Fruit fly (Drosophila melanogaster) whole organism, pupa: Measurements from ENCODE around the gene CG43407.

Experiments
- CG10348 ChIP-seq: fragments of 200-800 bp; sonication (Bioruptor generic); IDR thresholded peaks from 2 replicates; pipeline ENCODE4 v1.3.6; 2022; ENCODE audit warnings: missing biosample characterization, missing genetic modification characterization
- CG12605 ChIP-seq: fragments of 200-800 bp; sonication (Bioruptor generic); IDR thresholded peaks from 2 replicates; pipeline ENCODE4 v1.3.6; 2022; ENCODE audit warnings: missing biosample characterization, missing genetic modification characterization
- CG13204 ChIP-seq: fragments of 200-800 bp; sonication (Bioruptor generic); optimal IDR thresholded peaks from 2 replicates; lab custom pipeline; 2018; ENCODE audit warnings: missing biosample characterization, mild to moderate bottlenecking, missing genetic modification characterization, moderate library complexity
- CG14655 ChIP-seq: fragments of 200-800 bp; sonication (Bioruptor generic); optimal IDR thresholded peaks from 3 replicates; lab custom pipeline; 2017; ENCODE audit warnings: mild to moderate bottlenecking, missing biosample characterization, missing genetic modification reagents, missing genetic modification characterization
- CG15710 ChIP-seq: fragments of 200-800 bp; sonication (Bioruptor generic); optimal IDR thresholded peaks from 2 replicates; lab custom pipeline; 2018; ENCODE audit warnings: missing biosample characterization, mild to moderate bottlenecking, missing genetic modification characterization, moderate library complexity
- CG17806 ChIP-seq: fragments of 200-800 bp; sonication (Bioruptor generic); optimal IDR thresholded peaks from 2 replicates; lab custom pipeline; 2018; ENCODE audit warnings: missing biosample characterization, mild to moderate bottlenecking, missing genetic modification characterization, moderate library complexity
- CG32121 ChIP-seq: fragments of 200-800 bp; sonication (Bioruptor generic); IDR thresholded peaks from 2 replicates; pipeline ENCODE4 v1.3.6; 2022; ENCODE audit warnings: missing biosample characterization, missing genetic modification characterization
- CG34367 ChIP-seq: fragments of 200-800 bp; sonication (Bioruptor generic); optimal IDR thresholded peaks from 2 replicates; lab custom pipeline; 2018; ENCODE audit warnings: missing biosample characterization, mild to moderate bottlenecking, missing genetic modification characterization
- CG4496 ChIP-seq: fragments of 200-800 bp; sonication (Bioruptor generic); IDR thresholded peaks from 3 replicates; pipeline ENCODE4 v1.3.6; 2022; ENCODE audit warnings: missing biosample characterization, missing genetic modification characterization
- CG8159 ChIP-seq: fragments of 200-800 bp; sonication (Bioruptor generic); optimal IDR thresholded peaks from 3 replicates; lab custom pipeline; 2018; ENCODE audit warnings: missing biosample characterization, mild to moderate bottlenecking, missing genetic modification characterization, moderate library complexity
- CG8301 ChIP-seq: fragments of 200-800 bp; sonication (Bioruptor generic); optimal IDR thresholded peaks from 2 replicates; lab custom pipeline; 2018; ENCODE audit warnings: missing biosample characterization, mild to moderate bottlenecking, missing genetic modification characterization
- CG9948 ChIP-seq: fragments of 200-800 bp; sonication (Bioruptor generic); optimal IDR thresholded peaks from 2 replicates; lab custom pipeline; 2018; ENCODE audit warnings: missing biosample characterization, mild to moderate bottlenecking, missing genetic modification characterization, moderate library complexity
- D1 ChIP-seq: fragments of 200-800 bp; sonication (Bioruptor generic); optimal IDR thresholded peaks from 2 replicates; lab custom pipeline; 2018; ENCODE audit warnings: missing biosample characterization, mild to moderate bottlenecking, missing genetic modification characterization, moderate library complexity
- EcR ChIP-seq: fragments of 200-800 bp; sonication (Bioruptor generic); optimal IDR thresholded peaks from 3 replicates; lab custom pipeline; 2019; ENCODE audit warnings: missing biosample characterization, missing genetic modification characterization, mild to moderate bottlenecking, moderate library complexity, missing genetic modification reagents
- Ets98B ChIP-seq: fragments of 200-800 bp; sonication (Bioruptor generic); IDR thresholded peaks from 2 replicates; pipeline ENCODE4 v1.3.6; 2022; ENCODE audit warnings: missing biosample characterization, missing genetic modification characterization
- Pif1A ChIP-seq: fragments of 200-800 bp; sonication (Bioruptor generic); optimal IDR thresholded peaks from 3 replicates; lab custom pipeline; 2016; ENCODE audit warnings: missing biosample characterization, missing genetic modification characterization
- Pif1B ChIP-seq: fragments of 200-800 bp; sonication (Bioruptor generic); optimal IDR thresholded peaks from 3 replicates; lab custom pipeline; 2016; ENCODE audit warnings: missing biosample characterization, missing genetic modification characterization
- Snoo ChIP-seq: fragments of 200-800 bp; sonication (Bioruptor generic); optimal IDR thresholded peaks from 3 replicates; lab custom pipeline; 2017; ENCODE audit warnings: missing biosample characterization, mild to moderate bottlenecking, missing genetic modification characterization, inconsistent platforms
- fd96Ca ChIP-seq: fragments of 200-800 bp; sonication (Bioruptor generic); IDR thresholded peaks from 3 replicates; pipeline ENCODE4 v1.3.6; 2022; ENCODE audit warnings: missing biosample characterization, missing genetic modification characterization
- gl ChIP-seq: fragments of 200-800 bp; sonication (Bioruptor generic); optimal IDR thresholded peaks from 2 replicates; lab custom pipeline; 2018; ENCODE audit warnings: missing biosample characterization, mild to moderate bottlenecking, missing genetic modification characterization
- rn ChIP-seq: fragments of 200-800 bp; sonication (Bioruptor generic); IDR thresholded peaks from 2 replicates; pipeline ENCODE4 v1.3.6; 2022; ENCODE audit warnings: missing biosample characterization, missing genetic modification characterization

CG43407 gene

DNA sequence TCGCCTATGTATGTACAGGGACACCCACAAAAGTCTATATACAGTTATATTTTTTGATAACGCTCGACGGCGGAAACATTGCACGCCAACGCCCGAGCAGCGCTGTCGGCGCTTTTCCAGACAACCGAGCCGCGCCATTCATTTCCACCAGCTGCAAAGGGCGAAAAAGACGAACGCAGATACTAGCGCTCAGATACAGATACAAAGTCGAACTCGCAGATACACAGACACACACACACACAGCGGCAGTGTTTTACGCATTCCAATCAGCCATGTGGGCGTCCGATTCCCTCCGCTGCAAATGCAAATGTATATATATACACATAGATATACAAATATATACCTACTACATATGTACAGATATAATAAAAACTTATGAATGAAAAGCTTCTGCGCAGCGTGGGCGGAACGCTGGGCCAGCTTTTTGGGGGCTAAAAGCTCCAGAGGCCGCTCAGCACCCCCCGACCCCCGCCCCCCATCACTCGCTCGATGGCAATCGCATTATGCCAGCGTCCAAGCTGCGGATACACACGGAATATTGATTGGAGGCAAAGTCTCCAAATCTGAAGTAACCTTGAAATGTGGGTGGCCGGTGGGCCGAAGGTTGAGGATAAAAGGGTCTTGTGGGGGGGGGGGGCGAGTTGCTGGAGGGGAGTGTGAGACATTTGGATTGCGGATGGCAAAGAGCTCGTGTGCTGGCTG, 38.4 kb upstream of the CG43407 start:
- TF ChIP-seq Ets98B (no peak), CG13204 (GFP tag; lab: Kevin White, UChicago) (peak; percentile 87), CG14655 (GFP tag; lab: Kevin White, UChicago) (no peak), CG12605 (GFP tag; lab: Robert Waterston, UW) (no peak; the same call in 1 of the 2 replicates), CG10348 (GFP tag; lab: Robert Waterston, UW) (no peak), Snoo (tag; lab: Kevin White, UChicago) (peak; percentile 0), CG8159 (tag; lab: Kevin White, UChicago) (peak; percentile 15), CG4496 (no peak; the same call in 2 of the 3 replicates), CG8301 (tag; lab: Kevin White, UChicago) (no peak), CG17806 (tag; lab: Kevin White, UChicago) (no peak), Pif1B (GFP tag; lab: Kevin White, UChicago) (peak; percentile 39), gl (peak; percentile 8), fd96Ca (GFP tag; lab: Robert Waterston, UW) (peak; percentile 37; the same call in 2 of the 3 replicates), D1 (tag; lab: Kevin White, UChicago) (no peak), Pif1A (GFP tag; lab: Kevin White, UChicago) (no peak), CG34367 (no peak), CG32121 (GFP tag; lab: Robert Waterston, UW) (peak; percentile 52; the same call in 1 of the 2 replicates), CG15710 (tag; lab: Kevin White, UChicago) (no peak), rn (GFP tag; lab: Robert Waterston, UW) (no peak), CG9948 (tag; lab: Kevin White, UChicago) (no peak), EcR (GFP tag; lab: Kevin White, UChicago) (peak; percentile 64)
- TF ChIP-seq, all 21 proteins: peak for 8

DNA sequence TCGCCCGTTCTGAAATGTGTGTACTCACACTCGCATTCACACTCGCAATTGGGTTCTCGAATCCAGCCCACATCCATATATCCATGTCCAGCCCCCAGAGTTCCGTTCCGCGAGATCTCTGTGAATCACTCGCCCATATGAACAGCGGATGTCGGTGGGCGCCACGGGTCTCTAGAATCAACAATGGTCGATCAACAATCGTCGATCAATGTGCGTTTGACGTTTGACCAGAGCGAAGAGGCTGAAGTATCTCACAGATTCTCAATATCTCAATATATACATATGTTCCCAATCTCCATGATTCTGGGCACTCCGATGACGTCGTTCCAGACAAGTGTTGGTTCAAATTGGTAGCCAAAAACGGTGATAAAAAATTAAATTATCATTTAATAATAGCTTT, 35.9 kb upstream of the CG43407 start:
- no peak for TF ChIP-seq CG13204 (GFP tag; lab: Kevin White, UChicago)
- no peak for TF ChIP-seq Pif1A (GFP tag; lab: Kevin White, UChicago)
- TF ChIP-seq D1 (tag; lab: Kevin White, UChicago) = no peak
- TF ChIP-seq CG32121 (GFP tag; lab: Robert Waterston, UW) = no peak
- no peak for TF ChIP-seq CG4496
- no peak for TF ChIP-seq CG9948 (tag; lab: Kevin White, UChicago)
- TF ChIP-seq rn (GFP tag; lab: Robert Waterston, UW) = no peak
- no peak for TF ChIP-seq CG34367
- TF ChIP-seq fd96Ca (GFP tag; lab: Robert Waterston, UW) = no peak
- no peak for TF ChIP-seq CG10348 (GFP tag; lab: Robert Waterston, UW)
- no peak for TF ChIP-seq Ets98B
- no peak for TF ChIP-seq CG14655 (GFP tag; lab: Kevin White, UChicago)

- TF ChIP-seq CG13204 (GFP tag; lab: Kevin White, UChicago) (peak; percentile 45), CG15710 (tag; lab: Kevin White, UChicago) (peak; percentile 37), rn (GFP tag; lab: Robert Waterston, UW) (no peak), Snoo (tag; lab: Kevin White, UChicago) (peak; percentile 28), CG14655 (GFP tag; lab: Kevin White, UChicago) (peak; percentile 28), CG8159 (tag; lab: Kevin White, UChicago) (peak; percentile 64), CG4496 (peak; percentile 60; the same call in 1 of the 3 replicates), Pif1B (GFP tag; lab: Kevin White, UChicago) (no peak), CG17806 (tag; lab: Kevin White, UChicago) (peak; percentile 42), CG9948 (tag; lab: Kevin White, UChicago) (peak; percentile 48)
Observed at dm6 chr3L:19087369-19088275, 34.4 kb upstream of the CG43407 start.

DNA sequence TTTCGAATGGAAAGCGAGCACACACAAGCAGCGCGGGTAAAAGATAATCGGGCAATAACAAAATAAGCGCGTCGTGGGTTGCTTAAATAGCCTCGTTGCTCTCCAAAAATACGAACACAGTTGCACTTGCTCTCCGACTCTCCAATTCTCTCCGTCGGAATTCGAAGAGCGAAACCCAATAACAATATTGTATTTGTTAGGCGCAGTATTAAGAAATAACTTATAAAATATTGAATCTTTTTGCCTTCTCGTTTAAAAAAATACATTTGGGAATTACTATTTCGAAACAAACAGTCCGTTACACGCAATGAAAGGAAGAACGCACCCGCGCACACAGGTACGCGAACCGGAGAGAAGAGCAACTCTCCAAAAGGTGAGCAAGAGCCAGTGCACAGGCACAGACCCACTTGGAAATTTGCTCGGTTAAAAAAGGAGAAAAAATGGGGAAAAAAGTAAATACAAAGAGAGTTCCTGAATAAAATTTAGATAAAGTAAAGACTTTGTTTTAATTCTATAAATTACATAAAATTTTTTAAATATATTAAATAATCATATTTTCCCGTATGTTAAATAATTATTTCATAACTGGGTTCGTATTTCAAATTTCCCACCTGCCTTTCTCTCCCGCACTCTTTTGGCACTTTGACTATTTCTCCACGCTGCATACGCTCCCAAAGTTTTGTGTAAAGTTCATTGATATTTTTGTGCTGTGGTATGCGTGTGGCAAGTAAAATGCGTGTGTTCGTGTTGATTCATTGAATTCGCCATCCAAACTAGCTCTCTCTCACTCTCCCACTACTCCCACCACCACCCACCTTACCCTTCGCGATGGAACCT, 33.4 kb upstream of the CG43407 start, which contains the start of gene Mkp3:
Mkp3 (minus strand) TSS at position 63 of the 837 bp plus-strand sequence.
- TF ChIP-seq fd96Ca (GFP tag; lab: Robert Waterston, UW) (peak; percentile 89), Ets98B (peak; percentile 87), CG10348 (GFP tag; lab: Robert Waterston, UW) (peak; percentile 73; the same call in 1 of the 2 replicates), rn (GFP tag; lab: Robert Waterston, UW) (peak; percentile 81), CG12605 (GFP tag; lab: Robert Waterston, UW) (peak; percentile 85), Pif1B (GFP tag; lab: Kevin White, UChicago) (peak; percentile 83), CG14655 (GFP tag; lab: Kevin White, UChicago) (peak; percentile 93), Pif1A (GFP tag; lab: Kevin White, UChicago) (peak; percentile 75), CG17806 (tag; lab: Kevin White, UChicago) (peak; percentile 87), CG32121 (GFP tag; lab: Robert Waterston, UW) (peak; percentile 95), CG15710 (tag; lab: Kevin White, UChicago) (peak; percentile 91), CG8159 (tag; lab: Kevin White, UChicago) (peak; percentile 93), CG4496 (peak; percentile 93), gl (peak; percentile 68), CG34367 (peak; percentile 76), EcR (GFP tag; lab: Kevin White, UChicago) (peak; percentile 92), Snoo (tag; lab: Kevin White, UChicago) (peak; percentile 82), D1 (tag; lab: Kevin White, UChicago) (peak; percentile 79), CG9948 (tag; lab: Kevin White, UChicago) (peak; percentile 88), CG13204 (GFP tag; lab: Kevin White, UChicago) (peak; percentile 75), CG8301 (tag; lab: Kevin White, UChicago) (peak; percentile 90)
- TF ChIP-seq, all 21 proteins: peak for 21
